Worm (Caenorhabditis elegans) whole organism, L3 larva: ENCODE results near the gene dyf-18.

ENCODE experiments used
- elt-1 ChIP-seq: fragments of 150-350 bp; optimal IDR thresholded peaks from 2 replicates; lab custom pipeline; 2014; ENCODE audit warnings: missing biosample characterization, missing genetic modification characterization
- nhr-11 ChIP-seq: fragments of 150-350 bp; optimal IDR thresholded peaks from 2 replicates; lab custom pipeline; 2014; ENCODE audit warnings: missing biosample characterization, missing genetic modification characterization
- nhr-237 ChIP-seq: fragments of 150-350 bp; optimal IDR thresholded peaks from 2 replicates; lab custom pipeline; 2014; ENCODE audit warnings: missing biosample characterization, missing genetic modification characterization
- pha-4 ChIP-seq: fragments of 150-350 bp; optimal IDR thresholded peaks from 2 replicates; lab custom pipeline; 2014; ENCODE audit warnings: missing biosample characterization, missing genetic modification reagents, missing genetic modification characterization
- tbx-2 ChIP-seq: sonication (generic microtip); optimal IDR thresholded peaks from 2 replicates; lab custom pipeline; 2016; ENCODE audit warnings: mild to moderate bottlenecking, missing genetic modification characterization, missing compliant biosample characterization
- unc-39 ChIP-seq: sonication (generic microtip); optimal IDR thresholded peaks from 4 replicates; lab custom pipeline; 2017; ENCODE audit warnings: missing biosample characterization, missing genetic modification characterization
- unc-62 ChIP-seq: fragments of 150-350 bp; sonication (generic microtip); optimal IDR thresholded peaks from 4 replicates; lab custom pipeline; 2014; ENCODE audit warnings: missing biosample characterization, missing genetic modification reagents, missing genetic modification characterization

ce11 chrIV:11755907-11756306 is 45.1 kb downstream of the dyf-18 start, which contains the start of gene T12A7.9:
- TF ChIP-seq unc-39 (tag; lab: Kevin White, UChicago), result no peak
- no peak for TF ChIP-seq nhr-237 (tag; lab: Kevin White, UChicago)
- TF ChIP-seq pha-4 (tag; lab: Kevin White, UChicago), result no peak
- no peak for TF ChIP-seq tbx-2 (tag; lab: Kevin White, UChicago)
- TF ChIP-seq unc-62, result no peak
- no peak for TF ChIP-seq nhr-11 (tag; lab: Kevin White, UChicago)
- TF ChIP-seq elt-1 (tag; lab: Kevin White, UChicago), result no peak
